Fruit fly (Drosophila melanogaster) whole organism, pupa: ENCODE results near the gene Coq7.

Source experiments
- CG10348 ChIP-seq: fragments of 200-800 bp; sonication (Bioruptor generic); IDR thresholded peaks from 2 replicates; pipeline ENCODE4 v1.3.6; 2022; ENCODE audit warnings: missing biosample characterization, missing genetic modification characterization
- CG12605 ChIP-seq: fragments of 200-800 bp; sonication (Bioruptor generic); IDR thresholded peaks from 2 replicates; pipeline ENCODE4 v1.3.6; 2022; ENCODE audit warnings: missing biosample characterization, missing genetic modification characterization
- CG13204 ChIP-seq: fragments of 200-800 bp; sonication (Bioruptor generic); optimal IDR thresholded peaks from 2 replicates; lab custom pipeline; 2018; ENCODE audit warnings: missing biosample characterization, mild to moderate bottlenecking, missing genetic modification characterization, moderate library complexity
- CG14655 ChIP-seq: fragments of 200-800 bp; sonication (Bioruptor generic); optimal IDR thresholded peaks from 3 replicates; lab custom pipeline; 2017; ENCODE audit warnings: mild to moderate bottlenecking, missing biosample characterization, missing genetic modification reagents, missing genetic modification characterization
- CG15710 ChIP-seq: fragments of 200-800 bp; sonication (Bioruptor generic); optimal IDR thresholded peaks from 2 replicates; lab custom pipeline; 2018; ENCODE audit warnings: missing biosample characterization, mild to moderate bottlenecking, missing genetic modification characterization, moderate library complexity
- CG17806 ChIP-seq: fragments of 200-800 bp; sonication (Bioruptor generic); optimal IDR thresholded peaks from 2 replicates; lab custom pipeline; 2018; ENCODE audit warnings: missing biosample characterization, mild to moderate bottlenecking, missing genetic modification characterization, moderate library complexity
- CG32121 ChIP-seq: fragments of 200-800 bp; sonication (Bioruptor generic); IDR thresholded peaks from 2 replicates; pipeline ENCODE4 v1.3.6; 2022; ENCODE audit warnings: missing biosample characterization, missing genetic modification characterization
- CG34367 ChIP-seq: fragments of 200-800 bp; sonication (Bioruptor generic); optimal IDR thresholded peaks from 2 replicates; lab custom pipeline; 2018; ENCODE audit warnings: missing biosample characterization, mild to moderate bottlenecking, missing genetic modification characterization
- CG4496 ChIP-seq: fragments of 200-800 bp; sonication (Bioruptor generic); IDR thresholded peaks from 3 replicates; pipeline ENCODE4 v1.3.6; 2022; ENCODE audit warnings: missing biosample characterization, missing genetic modification characterization
- CG8159 ChIP-seq: fragments of 200-800 bp; sonication (Bioruptor generic); optimal IDR thresholded peaks from 3 replicates; lab custom pipeline; 2018; ENCODE audit warnings: missing biosample characterization, mild to moderate bottlenecking, missing genetic modification characterization, moderate library complexity
- CG8301 ChIP-seq: fragments of 200-800 bp; sonication (Bioruptor generic); optimal IDR thresholded peaks from 2 replicates; lab custom pipeline; 2018; ENCODE audit warnings: missing biosample characterization, mild to moderate bottlenecking, missing genetic modification characterization
- CG9948 ChIP-seq: fragments of 200-800 bp; sonication (Bioruptor generic); optimal IDR thresholded peaks from 2 replicates; lab custom pipeline; 2018; ENCODE audit warnings: missing biosample characterization, mild to moderate bottlenecking, missing genetic modification characterization, moderate library complexity
- D1 ChIP-seq: fragments of 200-800 bp; sonication (Bioruptor generic); optimal IDR thresholded peaks from 2 replicates; lab custom pipeline; 2018; ENCODE audit warnings: missing biosample characterization, mild to moderate bottlenecking, missing genetic modification characterization, moderate library complexity
- EcR ChIP-seq: fragments of 200-800 bp; sonication (Bioruptor generic); optimal IDR thresholded peaks from 3 replicates; lab custom pipeline; 2019; ENCODE audit warnings: missing biosample characterization, missing genetic modification characterization, mild to moderate bottlenecking, moderate library complexity, missing genetic modification reagents
- Ets98B ChIP-seq: fragments of 200-800 bp; sonication (Bioruptor generic); IDR thresholded peaks from 2 replicates; pipeline ENCODE4 v1.3.6; 2022; ENCODE audit warnings: missing biosample characterization, missing genetic modification characterization
- Pif1A ChIP-seq: fragments of 200-800 bp; sonication (Bioruptor generic); optimal IDR thresholded peaks from 3 replicates; lab custom pipeline; 2016; ENCODE audit warnings: missing biosample characterization, missing genetic modification characterization
- Pif1B ChIP-seq: fragments of 200-800 bp; sonication (Bioruptor generic); optimal IDR thresholded peaks from 3 replicates; lab custom pipeline; 2016; ENCODE audit warnings: missing biosample characterization, missing genetic modification characterization
- Snoo ChIP-seq: fragments of 200-800 bp; sonication (Bioruptor generic); optimal IDR thresholded peaks from 3 replicates; lab custom pipeline; 2017; ENCODE audit warnings: missing biosample characterization, mild to moderate bottlenecking, missing genetic modification characterization, inconsistent platforms
- fd96Ca ChIP-seq: fragments of 200-800 bp; sonication (Bioruptor generic); IDR thresholded peaks from 3 replicates; pipeline ENCODE4 v1.3.6; 2022; ENCODE audit warnings: missing biosample characterization, missing genetic modification characterization
- gl ChIP-seq: fragments of 200-800 bp; sonication (Bioruptor generic); optimal IDR thresholded peaks from 2 replicates; lab custom pipeline; 2018; ENCODE audit warnings: missing biosample characterization, mild to moderate bottlenecking, missing genetic modification characterization
- rn ChIP-seq: fragments of 200-800 bp; sonication (Bioruptor generic); IDR thresholded peaks from 2 replicates; pipeline ENCODE4 v1.3.6; 2022; ENCODE audit warnings: missing biosample characterization, missing genetic modification characterization

The Coq7 gene

dm6 chrX:6793390-6793789, 22.4 kb downstream of the Coq7 start:
- TF ChIP-seq CG34367 (tag; lab: Kevin White, UChicago) (peak; percentile 51), CG17806 (tag; lab: Kevin White, UChicago) (peak; percentile 62), CG4496 (GFP tag; lab: Robert Waterston, UW) (peak; percentile 96), CG14655 (GFP tag; lab: Kevin White, UChicago) (peak; percentile 86), CG9948 (tag; lab: Kevin White, UChicago) (peak; percentile 55), Ets98B (peak; percentile 93), CG8301 (tag; lab: Kevin White, UChicago) (peak; percentile 84), rn (GFP tag; lab: Robert Waterston, UW) (peak; percentile 79), CG15710 (peak; percentile 44), Snoo (tag; lab: Kevin White, UChicago) (peak; percentile 43), CG32121 (GFP tag; lab: Robert Waterston, UW) (peak; percentile 94), D1 (tag; lab: Kevin White, UChicago) (no peak), CG12605 (GFP tag; lab: Robert Waterston, UW) (peak; percentile 89), CG13204 (GFP tag; lab: Kevin White, UChicago) (no peak), Pif1B (GFP tag; lab: Kevin White, UChicago) (peak; percentile 81), gl (tag; lab: Kevin White, UChicago) (no peak), Pif1A (peak; percentile 85), CG8159 (tag; lab: Kevin White, UChicago) (peak; percentile 52), EcR (GFP tag; lab: Kevin White, UChicago) (no peak), CG10348 (peak; percentile 82), fd96Ca (GFP tag; lab: Robert Waterston, UW) (peak; percentile 93)

- TF ChIP-seq CG14655 (GFP tag; lab: Kevin White, UChicago) (peak; percentile 70), gl (tag; lab: Kevin White, UChicago) (peak; percentile 34), Pif1A (peak; percentile 70), fd96Ca (GFP tag; lab: Robert Waterston, UW) (peak; percentile 87), CG8301 (tag; lab: Kevin White, UChicago) (peak; percentile 72), Snoo (tag; lab: Kevin White, UChicago) (peak; percentile 52), CG13204 (GFP tag; lab: Kevin White, UChicago) (no peak), CG32121 (GFP tag; lab: Robert Waterston, UW) (peak; percentile 86), CG15710 (peak; percentile 58), rn (GFP tag; lab: Robert Waterston, UW) (peak; percentile 74), CG12605 (GFP tag; lab: Robert Waterston, UW) (peak; percentile 81), CG10348 (peak; percentile 57), Pif1B (GFP tag; lab: Kevin White, UChicago) (peak; percentile 64), CG17806 (tag; lab: Kevin White, UChicago) (peak; percentile 60), CG8159 (tag; lab: Kevin White, UChicago) (peak; percentile 58), CG9948 (tag; lab: Kevin White, UChicago) (peak; percentile 53), CG4496 (GFP tag; lab: Robert Waterston, UW) (peak; percentile 94), CG34367 (tag; lab: Kevin White, UChicago) (peak; percentile 72), D1 (tag; lab: Kevin White, UChicago) (no peak), Ets98B (peak; percentile 91), EcR (GFP tag; lab: Kevin White, UChicago) (no peak)
Observed at dm6 chrX:6794190-6794589, 23.2 kb downstream of the Coq7 start.

dm6 chrX:6794826-6795225, 23.8 kb downstream of the Coq7 start:
- TF ChIP-seq rn (GFP tag; lab: Robert Waterston, UW) (no peak), Snoo (tag; lab: Kevin White, UChicago) (peak; percentile 9), CG17806 (tag; lab: Kevin White, UChicago) (no peak), CG12605 (GFP tag; lab: Robert Waterston, UW) (no peak), CG4496 (GFP tag; lab: Robert Waterston, UW) (no peak), CG8301 (tag; lab: Kevin White, UChicago) (no peak), CG9948 (tag; lab: Kevin White, UChicago) (no peak), Pif1A (peak; percentile 2), Ets98B (no peak), fd96Ca (GFP tag; lab: Robert Waterston, UW) (0 out of 3 replicates have a peak, but pooled peaks have one; percentile 22)

- no peak for TF ChIP-seq CG12605 (GFP tag; lab: Robert Waterston, UW)
- no peak for TF ChIP-seq CG8159 (tag; lab: Kevin White, UChicago)
- no peak for TF ChIP-seq CG32121 (GFP tag; lab: Robert Waterston, UW)
Observed at dm6 chrX:6795987-6796691, 25.1 kb downstream of the Coq7 start.

dm6 chrX:6796972-6797371, 25.9 kb downstream of the Coq7 start:
- TF ChIP-seq CG9948 (tag; lab: Kevin White, UChicago), result no peak
- TF ChIP-seq EcR (GFP tag; lab: Kevin White, UChicago), result no peak
- TF ChIP-seq Pif1A, result no peak
- TF ChIP-seq CG17806 (tag; lab: Kevin White, UChicago), result no peak
- TF ChIP-seq Snoo (tag; lab: Kevin White, UChicago), result no peak
- TF ChIP-seq CG32121 (GFP tag; lab: Robert Waterston, UW), result no peak
- TF ChIP-seq CG10348, result no peak
- no peak for TF ChIP-seq Ets98B
- TF ChIP-seq CG8301 (tag; lab: Kevin White, UChicago), result no peak
- no peak for TF ChIP-seq CG15710
- TF ChIP-seq gl (tag; lab: Kevin White, UChicago), result no peak
- TF ChIP-seq CG12605 (GFP tag; lab: Robert Waterston, UW), result no peak
- TF ChIP-seq Pif1B (GFP tag; lab: Kevin White, UChicago), result no peak
- no peak for TF ChIP-seq CG4496 (GFP tag; lab: Robert Waterston, UW)
- TF ChIP-seq CG14655 (GFP tag; lab: Kevin White, UChicago), result no peak
